Worm (Caenorhabditis elegans): Measurements from ENCODE around the gene F31F7.2.

DNA sequence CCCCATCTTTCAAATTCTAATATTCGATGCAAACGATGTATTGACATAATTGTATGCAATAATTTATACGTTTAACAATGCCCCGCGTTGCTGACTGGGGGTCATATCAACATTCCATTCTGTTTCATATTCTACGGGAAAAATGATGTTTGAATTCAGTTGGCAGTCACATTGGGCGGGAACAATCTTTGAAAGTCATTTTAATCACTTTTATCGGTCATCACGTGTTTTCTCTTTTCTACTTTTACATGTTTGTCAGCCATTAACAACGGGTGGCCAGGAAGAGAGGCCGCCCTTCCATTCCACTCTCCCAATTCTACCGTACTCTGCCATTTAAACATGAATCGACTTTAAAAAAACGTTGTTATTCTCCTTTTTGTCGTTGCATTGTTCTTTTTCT lies 21.9 kb upstream of the F31F7.2 start:
- TF ChIP-seq nhr-6 (tag; optimal IDR thresholded peaks at IDR 0.05) (no peak), mes-2 (tag; optimal IDR thresholded peaks at IDR 0.05; ENCODE audit: poor library complexity, severe bottlenecking) (no peak), nhr-25 (tag; optimal IDR thresholded peaks at IDR 0.05; ENCODE audit: borderline replicate concordance, insufficient read depth) (no peak), F26F4.8 (GFP tag; conservative IDR thresholded peaks at IDR 0.05) (no peak), lin-13 (GFP tag; optimal IDR thresholded peaks at IDR 0.05) (no peak), snpc-4 (tag; optimal IDR thresholded peaks at IDR 0.05) (no peak), pqm-1 (tag; optimal IDR thresholded peaks at IDR 0.05) (no peak), nhr-41 (GFP tag; IDR thresholded peaks at IDR 0.05) (no peak)
